Worm (Caenorhabditis elegans): ENCODE data around the gene nhr-66.

Gene nhr-66

DNA sequence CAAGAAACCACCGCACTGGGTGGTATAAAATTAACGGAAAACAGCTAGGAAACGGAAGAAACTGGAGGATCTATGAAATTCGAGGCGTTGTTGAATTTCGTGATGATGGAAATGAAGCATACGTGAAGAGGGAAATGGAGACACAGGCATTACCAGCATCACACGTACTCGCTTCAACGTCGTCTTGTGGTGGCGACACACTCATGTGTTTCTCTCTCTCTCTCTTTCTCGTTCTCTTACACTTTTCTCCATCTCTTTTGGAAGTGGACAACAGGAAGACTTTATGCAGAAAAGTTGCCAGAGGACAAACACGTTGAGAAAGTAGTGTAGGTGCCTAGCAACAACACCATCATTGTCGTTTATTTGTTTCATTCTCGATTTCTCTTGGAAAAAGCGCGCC lies 4.0 kb downstream of the nhr-66 start:
- TF ChIP-seq ceh-34 (tag; optimal IDR thresholded peaks at IDR 0.05) (peak; percentile 53), K02D7.2 (tag; optimal IDR thresholded peaks at IDR 0.05) (no peak), F13H6.1 (tag; optimal IDR thresholded peaks at IDR 0.05) (peak; percentile 16), pag-3 (tag; optimal IDR thresholded peaks at IDR 0.05; ENCODE audit: borderline replicate concordance) (no peak), unc-3 (GFP tag; conservative IDR thresholded peaks at IDR 0.05) (0 out of 2 replicates have a peak, but pooled peaks have one; percentile 15), unc-3 (tag; optimal IDR thresholded peaks at IDR 0.05) (no peak), ceh-31 (tag; optimal IDR thresholded peaks at IDR 0.05) (peak; percentile 26), ceh-18 (tag; optimal IDR thresholded peaks at IDR 0.05) (peak; percentile 41), tbx-2 (tag; optimal IDR thresholded peaks at IDR 0.05) (peak; percentile 12), Y22D7AL.16 (tag; optimal IDR thresholded peaks at IDR 0.05) (no peak), hlh-30 (tag; optimal IDR thresholded peaks at IDR 0.05; ENCODE audit: insufficient read depth) (peak; percentile 74)

DNA sequence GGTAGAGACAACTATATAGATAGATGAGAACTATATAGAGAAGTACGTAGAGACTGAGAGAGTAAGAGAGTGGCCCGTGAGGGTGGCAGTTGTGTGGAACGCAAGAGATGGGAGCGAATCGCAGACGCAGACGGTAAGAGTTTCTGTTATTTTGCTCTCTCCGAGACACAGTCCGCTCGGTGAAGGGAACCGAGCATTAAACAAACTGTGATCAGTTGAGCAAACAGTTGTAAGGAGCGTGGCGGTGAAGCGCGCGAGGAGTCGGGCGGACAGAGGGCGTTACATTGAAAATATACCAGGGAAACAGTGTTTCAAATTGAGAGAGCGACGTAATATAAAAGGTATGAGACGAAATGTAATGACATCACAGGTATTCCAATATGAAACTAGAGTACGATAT lies 6.9 kb downstream of the nhr-66 start:
- no peak for TF ChIP-seq fkh-6 (tag; optimal IDR thresholded peaks at IDR 0.05)
- TF ChIP-seq madf-2 (tag; optimal IDR thresholded peaks at IDR 0.05): no peak
- TF ChIP-seq zip-5 (tag; optimal IDR thresholded peaks at IDR 0.05): no peak
- TF ChIP-seq T23F11.4 (GFP tag; optimal IDR thresholded peaks at IDR 0.05): no peak
- no peak for TF ChIP-seq ref-2 (tag; optimal IDR thresholded peaks at IDR 0.05)
- TF ChIP-seq ceh-18 (tag; optimal IDR thresholded peaks at IDR 0.05): peak; percentile 58
- TF ChIP-seq C08G9.2 (tag; optimal IDR thresholded peaks at IDR 0.05): no peak
- no peak for TF ChIP-seq ama-1 (optimal IDR thresholded peaks at IDR 0.05)
- no peak for TF ChIP-seq K02D7.2 (tag; optimal IDR thresholded peaks at IDR 0.05)
- no peak for TF ChIP-seq eyg-1 (tag; optimal IDR thresholded peaks at IDR 0.05)
- no peak for TF ChIP-seq fax-1 (tag; optimal IDR thresholded peaks at IDR 0.05)
- TF ChIP-seq che-1 (tag; optimal IDR thresholded peaks at IDR 0.05): no peak
- no peak for TF ChIP-seq Y22D7AL.16 (tag; optimal IDR thresholded peaks at IDR 0.05)
- TF ChIP-seq ceh-2 (tag; optimal IDR thresholded peaks at IDR 0.05): peak; percentile 36
- no peak for TF ChIP-seq fkh-10 (GFP tag; optimal IDR thresholded peaks at IDR 0.05)
- TF ChIP-seq dmd-4 (tag; optimal IDR thresholded peaks at IDR 0.05; ENCODE audit: borderline replicate concordance): no peak
- no peak for TF ChIP-seq pax-1 (tag; optimal IDR thresholded peaks at IDR 0.05)
- TF ChIP-seq odd-2 (tag; optimal IDR thresholded peaks at IDR 0.05): no peak
- no peak for TF ChIP-seq K09A11.1 (tag; optimal IDR thresholded peaks at IDR 0.05; ENCODE audit: insufficient read depth)
- no peak for TF ChIP-seq unc-3 (GFP tag; conservative IDR thresholded peaks at IDR 0.05)
- no peak for TF ChIP-seq unc-3 (tag; optimal IDR thresholded peaks at IDR 0.05)
- peak; percentile 12 for TF ChIP-seq rnt-1 (tag; optimal IDR thresholded peaks at IDR 0.05)
- no peak for TF ChIP-seq lim-6 (tag; optimal IDR thresholded peaks at IDR 0.05)
- TF ChIP-seq dve-1 (tag; optimal IDR thresholded peaks at IDR 0.05): peak; percentile 63
- no peak for TF ChIP-seq sdc-2 (tag; optimal IDR thresholded peaks at IDR 0.05)
- TF ChIP-seq pat-9 (tag; optimal IDR thresholded peaks at IDR 0.05): no peak
- peak; percentile 19 for TF ChIP-seq nfya-1 (tag; optimal IDR thresholded peaks at IDR 0.05)
- TF ChIP-seq ets-4 (tag; optimal IDR thresholded peaks at IDR 0.05): peak; percentile 21
- TF ChIP-seq pqm-1 (tag; optimal IDR thresholded peaks at IDR 0.05): peak; percentile 77
- TF ChIP-seq ttx-3 (tag; optimal IDR thresholded peaks at IDR 0.05): no peak
- TF ChIP-seq F13H6.1 (tag; optimal IDR thresholded peaks at IDR 0.05): peak; percentile 60
- peak; percentile 37 for TF ChIP-seq hlh-6 (tag; optimal IDR thresholded peaks at IDR 0.05)
- TF ChIP-seq unc-42 (tag; optimal IDR thresholded peaks at IDR 0.05): no peak
- no peak for TF ChIP-seq nhr-232 (tag; optimal IDR thresholded peaks at IDR 0.05)
- TF ChIP-seq hlh-30 (tag; optimal IDR thresholded peaks at IDR 0.05; ENCODE audit: insufficient read depth): no peak
- TF ChIP-seq pag-3 (tag; optimal IDR thresholded peaks at IDR 0.05; ENCODE audit: borderline replicate concordance): no peak
- no peak for TF ChIP-seq ceh-22 (tag; optimal IDR thresholded peaks at IDR 0.05)
- TF ChIP-seq pha-2 (tag; optimal IDR thresholded peaks at IDR 0.05): no peak
- no peak for TF ChIP-seq ceh-9 (tag; optimal IDR thresholded peaks at IDR 0.05)
- TF ChIP-seq unc-55 (GFP tag; optimal IDR thresholded peaks at IDR 0.05): peak; percentile 38
- peak; percentile 34 for TF ChIP-seq tbx-2 (tag; optimal IDR thresholded peaks at IDR 0.05)
- no peak for TF ChIP-seq ceh-24 (tag; optimal IDR thresholded peaks at IDR 0.05)
- TF ChIP-seq ceh-30 (tag; optimal IDR thresholded peaks at IDR 0.05): no peak
- TF ChIP-seq ceh-48 (tag; optimal IDR thresholded peaks at IDR 0.05): no peak
- no peak for TF ChIP-seq hlh-8 (tag; optimal IDR thresholded peaks at IDR 0.05)
- TF ChIP-seq syd-9 (tag; optimal IDR thresholded peaks at IDR 0.05): no peak
- no peak for TF ChIP-seq tbx-7 (tag; optimal IDR thresholded peaks at IDR 0.05)
- TF ChIP-seq ceh-45 (GFP tag; IDR thresholded peaks at IDR 0.05): no peak
- no peak for TF ChIP-seq ceh-6 (GFP tag; optimal IDR thresholded peaks at IDR 0.05)

All from whole organism, late embryonic.